Worm (Caenorhabditis elegans) whole organism, L3 larva: ENCODE data around the gene R02D5.10.

Experiments used
- R02D3.7 ChIP-seq: fragments of 150-350 bp; optimal IDR thresholded peaks from 2 replicates; lab custom pipeline; 2014; ENCODE audit warnings: missing biosample characterization, missing genetic modification characterization
- ZK546.5 ChIP-seq: sonication (generic microtip); optimal IDR thresholded peaks from 2 replicates; lab custom pipeline; 2017; ENCODE audit warnings: missing biosample characterization, missing genetic modification characterization
- aly-2 ChIP-seq: fragments of 150-350 bp; optimal IDR thresholded peaks from 2 replicates; lab custom pipeline; 2014; ENCODE audit warnings: missing biosample characterization, missing genetic modification characterization
- daf-12 ChIP-seq: fragments of 150-350 bp; optimal IDR thresholded peaks from 2 replicates; lab custom pipeline; 2014; ENCODE audit warnings: missing biosample characterization, missing genetic modification reagents, missing genetic modification characterization
- egl-5 ChIP-seq: fragments of 150-350 bp; optimal IDR thresholded peaks from 2 replicates; lab custom pipeline; 2017; ENCODE audit warnings: missing biosample characterization, missing genetic modification reagents, missing genetic modification characterization, inconsistent platforms
- elt-1 ChIP-seq: fragments of 150-350 bp; optimal IDR thresholded peaks from 2 replicates; lab custom pipeline; 2014; ENCODE audit warnings: missing biosample characterization, missing genetic modification characterization
- elt-2 ChIP-seq: sonication (generic microtip); optimal IDR thresholded peaks from 2 replicates; lab custom pipeline; 2016; ENCODE audit warnings: missing genetic modification reagents, mild to moderate bottlenecking, missing genetic modification characterization, missing compliant biosample characterization
- eor-1 ChIP-seq, 2 experiments: fragments of 150-350 bp; optimal IDR thresholded peaks; 2 replicates each; lab custom pipeline; 2014 to 2018; ENCODE audit warnings: missing biosample characterization in 2 of 2, missing genetic modification characterization in 2 of 2
- fkh-10 ChIP-seq: sonication (generic microtip); optimal IDR thresholded peaks from 2 replicates; lab custom pipeline; 2017; ENCODE audit warnings: missing biosample characterization, missing genetic modification reagents, missing genetic modification characterization
- fkh-2 ChIP-seq: fragments of 150-350 bp; optimal IDR thresholded peaks from 2 replicates; lab custom pipeline; 2014; ENCODE audit warnings: missing biosample characterization, missing genetic modification reagents, missing genetic modification characterization
- hmg-11 ChIP-seq: sonication (generic microtip); optimal IDR thresholded peaks from 2 replicates; lab custom pipeline; 2016; ENCODE audit warnings: missing genetic modification characterization, missing compliant biosample characterization
- lin-39 ChIP-seq: fragments of 150-350 bp; optimal IDR thresholded peaks from 2 replicates; lab custom pipeline; 2018; ENCODE audit warnings: missing biosample characterization, missing genetic modification reagents, missing genetic modification characterization
- lsy-12 ChIP-seq: sonication (generic microtip); optimal IDR thresholded peaks from 2 replicates; lab custom pipeline; 2016; ENCODE audit warnings: mild to moderate bottlenecking, missing genetic modification characterization, missing compliant biosample characterization
- mdl-1 ChIP-seq: fragments of 150-350 bp; optimal IDR thresholded peaks from 2 replicates; lab custom pipeline; 2014; ENCODE audit warnings: missing biosample characterization, missing genetic modification characterization
- nfya-1 ChIP-seq: sonication (generic microtip); optimal IDR thresholded peaks from 2 replicates; lab custom pipeline; 2017; ENCODE audit warnings: missing genetic modification characterization, mild to moderate bottlenecking, missing compliant biosample characterization, antibody characterized with exemption, moderate library complexity; ENCODE audit not compliant: insufficient read depth
- nhr-12 ChIP-seq: fragments of 150-350 bp; optimal IDR thresholded peaks from 2 replicates; lab custom pipeline; 2014; ENCODE audit warnings: missing biosample characterization, missing genetic modification characterization
- nhr-23 ChIP-seq: fragments of 150-350 bp; optimal IDR thresholded peaks from 2 replicates; lab custom pipeline; 2014; ENCODE audit warnings: missing biosample characterization, missing genetic modification reagents, missing genetic modification characterization
- nhr-237 ChIP-seq: fragments of 150-350 bp; optimal IDR thresholded peaks from 2 replicates; lab custom pipeline; 2014; ENCODE audit warnings: missing biosample characterization, missing genetic modification characterization
- nhr-25 ChIP-seq: sonication (generic microtip); optimal IDR thresholded peaks from 2 replicates; lab custom pipeline; 2017; ENCODE audit warnings: missing biosample characterization, missing genetic modification characterization
- nhr-28 ChIP-seq: fragments of 150-350 bp; optimal IDR thresholded peaks from 2 replicates; lab custom pipeline; 2014; ENCODE audit warnings: missing biosample characterization, missing genetic modification characterization
- nhr-43 ChIP-seq: sonication (generic microtip); optimal IDR thresholded peaks from 2 replicates; lab custom pipeline; 2016; ENCODE audit warnings: mild to moderate bottlenecking, missing genetic modification characterization, missing compliant biosample characterization; ENCODE audit not compliant: poor library complexity, severe bottlenecking
- nhr-76 ChIP-seq: fragments of 150-350 bp; sonication (generic microtip); optimal IDR thresholded peaks from 5 replicates; lab custom pipeline; 2014; ENCODE audit warnings: missing biosample characterization, missing genetic modification characterization
- pha-4 ChIP-seq: fragments of 150-350 bp; optimal IDR thresholded peaks from 2 replicates; lab custom pipeline; 2014; ENCODE audit warnings: missing biosample characterization, missing genetic modification reagents, missing genetic modification characterization
- pqm-1 ChIP-seq: fragments of 150-350 bp; optimal IDR thresholded peaks from 2 replicates; lab custom pipeline; 2017; ENCODE audit warnings: missing biosample characterization, missing genetic modification characterization, inconsistent platforms
- sea-2 ChIP-seq: fragments of 150-350 bp; sonication (generic microtip); optimal IDR thresholded peaks from 4 replicates; lab custom pipeline; 2014; ENCODE audit warnings: missing biosample characterization, missing genetic modification reagents, missing genetic modification characterization
- snpc-4 ChIP-seq: fragments of 150-350 bp; optimal IDR thresholded peaks from 2 replicates; lab custom pipeline; 2014; ENCODE audit warnings: missing biosample characterization, missing genetic modification characterization
- tbx-2 ChIP-seq: sonication (generic microtip); optimal IDR thresholded peaks from 2 replicates; lab custom pipeline; 2016; ENCODE audit warnings: mild to moderate bottlenecking, missing genetic modification characterization, missing compliant biosample characterization
- unc-62 ChIP-seq: fragments of 150-350 bp; sonication (generic microtip); optimal IDR thresholded peaks from 4 replicates; lab custom pipeline; 2014; ENCODE audit warnings: missing biosample characterization, missing genetic modification reagents, missing genetic modification characterization
- zag-1 ChIP-seq: fragments of 150-350 bp; optimal IDR thresholded peaks from 2 replicates; lab custom pipeline; 2014; ENCODE audit warnings: missing biosample characterization, missing genetic modification characterization
- ztf-11 ChIP-seq: fragments of 150-350 bp; optimal IDR thresholded peaks from 2 replicates; lab custom pipeline; 2014; ENCODE audit warnings: missing biosample characterization, missing genetic modification characterization
- ztf-4 ChIP-seq: fragments of 150-350 bp; optimal IDR thresholded peaks from 2 replicates; lab custom pipeline; 2014; ENCODE audit warnings: missing biosample characterization, missing genetic modification characterization

R02D5.10 gene

ce11 chrV:14481401-14481800 lies 686 bp upstream of the R02D5.10 start, which contains the start of gene R02D5.7:
R02D5.7 (minus strand) TSS chrV:14481501.
- TF ChIP-seq elt-2 (tag; lab: Kevin White, UChicago) = peak; percentile 8
- no peak for TF ChIP-seq pha-4
- TF ChIP-seq zag-1 (tag; lab: Kevin White, UChicago) = no peak
- TF ChIP-seq lin-39 (tag; lab: Kevin White, UChicago) = no peak
- no peak for TF ChIP-seq ztf-11 (tag; lab: Kevin White, UChicago)

ce11 chrV:14482728-14483210 lies 682 bp downstream of the R02D5.10 start, which contains the start of gene R02D5.3:
R02D5.3 (plus strand) TSS chrV:14483160.
- no peak for TF ChIP-seq nhr-76
- no peak for TF ChIP-seq hmg-11 (tag; lab: Kevin White, UChicago)
- TF ChIP-seq nhr-43 = no peak
- no peak for TF ChIP-seq fkh-2 (tag; lab: Kevin White, UChicago)
- TF ChIP-seq tbx-2 (tag; lab: Kevin White, UChicago) = no peak
- no peak for TF ChIP-seq snpc-4 (tag; lab: Kevin White, UChicago)
- TF ChIP-seq pha-4 = peak; percentile 36
- no peak for TF ChIP-seq fkh-10 (GFP tag; lab: Kevin White, UChicago)
- no peak for TF ChIP-seq aly-2 (tag; lab: Kevin White, UChicago)
- TF ChIP-seq lin-39 (tag; lab: Kevin White, UChicago) = no peak
- TF ChIP-seq eor-1 (tag; optimal IDR thresholded peaks at IDR 0.05; lab: Kevin White, UChicago) = no peak
- no peak for TF ChIP-seq egl-5 (tag; lab: Kevin White, UChicago)
- no peak for TF ChIP-seq lsy-12
- peak; percentile 64 for TF ChIP-seq pqm-1 (tag; lab: Kevin White, UChicago)
- TF ChIP-seq elt-2 (tag; lab: Kevin White, UChicago) = peak; percentile 64

ce11 chrV:14484582-14484981 lies 2.5 kb downstream of the R02D5.10 start, which contains the start of gene R02D5.4:
R02D5.4 (minus strand) TSS chrV:14484682.
- TF ChIP-seq nhr-237 (no peak), ztf-4 (tag; lab: Kevin White, UChicago) (no peak), nhr-43 (no peak), nhr-25 (tag; lab: Kevin White, UChicago) (no peak), mdl-1 (tag; lab: Kevin White, UChicago) (no peak), ZK546.5 (tag; lab: Kevin White, UChicago) (no peak), tbx-2 (tag; lab: Kevin White, UChicago) (no peak), egl-5 (tag; lab: Kevin White, UChicago) (no peak), R02D3.7 (tag; lab: Kevin White, UChicago) (no peak), fkh-2 (tag; lab: Kevin White, UChicago) (no peak), unc-62 (no peak), sea-2 (GFP tag; lab: Kevin White, UChicago) (no peak), snpc-4 (tag; lab: Kevin White, UChicago) (no peak), elt-1 (tag; lab: Kevin White, UChicago) (no peak), nhr-12 (tag; lab: Kevin White, UChicago) (no peak), aly-2 (tag; lab: Kevin White, UChicago) (no peak)
- TF ChIP-seq, all 47 proteins: peak for 0

ce11 chrV:14491097-14491496 lies 9.0 kb downstream of the R02D5.10 start:
- no peak for TF ChIP-seq fkh-2 (tag; lab: Kevin White, UChicago)
- no peak for TF ChIP-seq tbx-2 (tag; lab: Kevin White, UChicago)
- TF ChIP-seq daf-12 = no peak
- TF ChIP-seq nfya-1 (tag; lab: Kevin White, UChicago) = no peak
- no peak for TF ChIP-seq nhr-28 (tag; lab: Kevin White, UChicago)
- TF ChIP-seq sea-2 (GFP tag; lab: Kevin White, UChicago) = no peak
- no peak for TF ChIP-seq unc-62
- TF ChIP-seq nhr-23 (tag; lab: Kevin White, UChicago) = no peak
- TF ChIP-seq elt-2 (tag; lab: Kevin White, UChicago) = no peak

- TF ChIP-seq nfya-1 (tag; lab: Kevin White, UChicago) (peak; percentile 78), eor-1 (tag; optimal IDR thresholded peaks at IDR 0.05; lab: Kevin White, UChicago) (no peak)
Measured at ce11 chrV:14493665-14494064, 11.6 kb downstream of the R02D5.10 start.
